Fruit fly (Drosophila melanogaster) whole organism, larva: ENCODE data around the gene ABCB7.

Experiments
- noc ChIP-seq: fragments of 200-800 bp; sonication (Bioruptor generic); optimal IDR thresholded peaks from 3 replicates; lab custom pipeline; 2019; ENCODE audit warnings: missing biosample characterization, mild to moderate bottlenecking, missing genetic modification characterization, moderate library complexity

The ABCB7 gene

DNA sequence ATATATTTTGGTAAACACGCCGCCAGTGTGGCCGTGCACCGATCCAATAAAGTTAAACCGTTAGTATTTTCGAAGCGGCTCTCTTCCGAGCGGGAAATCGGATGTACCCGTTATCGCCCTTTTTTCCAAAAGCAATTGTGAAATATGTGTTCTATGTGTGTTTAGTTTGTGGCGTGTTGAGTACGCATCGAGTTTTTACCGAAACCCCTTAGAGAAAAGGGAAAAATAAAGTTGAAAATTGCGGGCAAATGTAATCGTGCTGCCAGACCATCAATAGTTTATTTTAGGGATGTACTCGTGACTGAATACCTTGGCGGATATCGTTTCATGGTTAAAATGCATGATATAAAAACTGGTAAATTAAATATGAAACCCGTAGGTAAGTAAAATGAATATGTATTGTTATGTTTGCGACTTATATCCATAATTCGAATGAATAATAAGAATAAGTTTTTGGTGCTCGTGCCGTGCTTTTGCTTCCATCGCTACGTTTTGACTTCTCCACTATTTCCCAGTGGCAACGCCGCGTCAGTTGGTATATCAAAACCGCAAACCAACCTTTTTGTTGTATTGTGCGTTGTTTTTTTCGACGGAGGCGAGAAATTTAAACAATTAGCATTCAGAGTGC, 21.1 kb downstream of the ABCB7 start, which contains the start of the genes Mettl2 and Bgb:
Mettl2 (minus strand) TSS at position 51 of the 628 bp plus-strand sequence.
Bgb (plus strand) TSS at position 527 of the 628 bp plus-strand sequence.
- TF ChIP-seq noc (tag; lab: Kevin White, UChicago), result no peak

DNA sequence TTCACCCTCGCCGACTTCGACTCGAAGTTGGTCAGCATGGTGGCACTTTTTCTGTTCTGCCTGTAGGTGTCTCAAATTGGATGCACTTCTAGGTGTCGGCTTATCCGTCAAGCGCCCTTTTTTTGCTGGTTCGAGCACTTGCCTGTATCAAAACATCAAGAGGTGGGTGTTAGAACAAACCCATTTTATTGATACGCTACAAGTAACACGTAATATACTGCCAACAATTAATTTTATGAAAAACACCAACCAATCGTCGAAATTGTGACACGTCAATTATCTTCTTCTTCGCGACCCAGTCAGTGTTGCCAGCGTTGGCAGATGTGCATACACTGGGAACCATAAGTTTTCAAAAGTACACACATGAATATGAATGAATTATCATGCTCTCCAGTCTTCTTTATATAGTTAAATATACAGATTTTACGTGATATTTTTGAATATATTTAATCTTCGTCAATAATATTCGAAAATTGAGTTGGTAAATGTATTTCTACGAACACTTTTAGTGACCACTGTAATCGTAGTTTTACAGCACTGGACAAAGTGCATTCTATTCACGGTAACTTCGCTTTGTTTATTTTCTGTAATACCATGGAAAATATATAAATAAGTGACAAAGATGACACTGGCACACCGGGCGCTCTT, 26.8 kb downstream of the ABCB7 start, which contains the start of the genes alphaCOP and CG13919:
alphaCOP (minus strand) TSS at position 280 of the 648 bp plus-strand sequence.
CG13919 (plus strand) TSS at position 548 of the 648 bp plus-strand sequence.
- TF ChIP-seq noc (tag; lab: Kevin White, UChicago), result peak; percentile 90

- TF ChIP-seq noc (tag; lab: Kevin White, UChicago), result no peak
Observed at dm6 chr3L:1647276-1647919, 29.2 kb downstream of the ABCB7 start, which contains the start of the genes CG17249 and Bro. TSS of gene CG17249 (minus strand) at chr3L:1647464. TSS of gene Bro (plus strand) at chr3L:1647869.

dm6 chr3L:1648690-1649355, 30.6 kb downstream of the ABCB7 start, which contains the start of gene CG13920:
TSS of gene CG13920 (plus strand) at chr3L:1648944.
- no peak for TF ChIP-seq noc (tag; lab: Kevin White, UChicago)

dm6 chr3L:1649363-1649762, 31.1 kb downstream of the ABCB7 start:
- TF ChIP-seq noc (tag; lab: Kevin White, UChicago), result no peak

- no peak for TF ChIP-seq noc (tag; lab: Kevin White, UChicago)
Observed at dm6 chr3L:1652700-1653200, 34.5 kb downstream of the ABCB7 start, which contains the start of the genes CG7970 and Vta1. TSS of gene CG7970 (plus strand) at chr3L:1652750. TSS of gene Vta1 (minus strand) at chr3L:1652900.

DNA sequence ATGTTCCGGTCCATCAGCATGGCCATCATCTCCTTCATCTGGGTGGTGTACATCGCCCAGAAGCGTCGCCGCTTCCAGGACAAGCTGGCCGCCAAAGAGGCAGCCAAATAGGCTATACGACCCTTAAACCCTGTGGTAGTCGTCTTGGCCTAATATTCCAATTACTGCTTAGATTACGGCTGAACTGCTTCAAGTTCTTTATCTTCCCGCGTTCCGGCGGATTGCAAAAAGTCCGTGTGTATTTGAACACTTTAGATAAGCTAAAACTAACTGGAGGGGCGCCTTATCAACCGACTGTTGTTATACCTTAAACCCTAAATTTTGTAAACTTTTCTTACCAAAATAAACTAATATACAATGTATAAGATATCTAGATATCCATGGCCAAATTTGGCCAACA, 35.5 kb downstream of the ABCB7 start:
- TF ChIP-seq noc (tag; lab: Kevin White, UChicago), result no peak

DNA sequence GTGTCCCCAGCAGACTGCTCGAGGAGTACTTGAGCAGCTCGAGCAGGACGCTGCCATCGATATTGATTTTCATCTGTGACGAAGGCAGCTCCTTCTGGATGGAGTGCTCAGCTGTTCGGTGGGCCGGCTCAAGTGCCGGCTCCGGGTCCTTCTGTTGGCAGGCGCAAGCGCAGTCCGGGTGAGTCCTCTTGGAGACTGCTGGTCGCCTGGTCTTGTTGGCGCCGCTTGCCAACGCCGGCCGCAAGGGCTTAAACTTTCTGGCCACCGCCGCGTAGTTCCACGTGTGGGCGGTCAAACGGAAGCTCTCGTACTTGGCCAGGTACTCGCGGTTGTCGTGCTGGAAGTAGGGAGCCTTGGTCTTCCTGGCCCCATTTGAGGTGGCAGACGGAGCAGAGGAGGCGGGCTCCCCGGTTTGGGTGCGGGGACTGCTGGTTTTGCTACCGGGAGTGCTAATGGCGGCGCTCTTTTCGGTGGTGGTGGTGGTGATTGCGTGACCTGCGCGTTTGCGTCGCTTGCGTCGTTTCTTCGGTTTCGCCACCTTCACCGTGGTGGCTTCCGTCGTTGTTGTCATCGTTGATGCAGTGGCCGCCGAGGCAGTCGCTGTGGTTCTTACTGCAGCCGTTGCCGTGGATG, 43.6 kb downstream of the ABCB7 start:
- TF ChIP-seq noc (tag; lab: Kevin White, UChicago), result no peak

dm6 chr3L:1663531-1663930, 45.3 kb downstream of the ABCB7 start:
- no peak for TF ChIP-seq noc (tag; lab: Kevin White, UChicago)

- no peak for TF ChIP-seq noc (tag; lab: Kevin White, UChicago)
Observed at dm6 chr3L:1664205-1664604, 46.0 kb downstream of the ABCB7 start.

- no peak for TF ChIP-seq noc (tag; lab: Kevin White, UChicago)
Observed at dm6 chr3L:1664876-1665275, 46.7 kb downstream of the ABCB7 start, which contains the start of the genes Srrm234 and CG7974. TSS of gene Srrm234 (minus strand) at chr3L:1665064. TSS of gene CG7974 (plus strand) at chr3L:1665138.

DNA sequence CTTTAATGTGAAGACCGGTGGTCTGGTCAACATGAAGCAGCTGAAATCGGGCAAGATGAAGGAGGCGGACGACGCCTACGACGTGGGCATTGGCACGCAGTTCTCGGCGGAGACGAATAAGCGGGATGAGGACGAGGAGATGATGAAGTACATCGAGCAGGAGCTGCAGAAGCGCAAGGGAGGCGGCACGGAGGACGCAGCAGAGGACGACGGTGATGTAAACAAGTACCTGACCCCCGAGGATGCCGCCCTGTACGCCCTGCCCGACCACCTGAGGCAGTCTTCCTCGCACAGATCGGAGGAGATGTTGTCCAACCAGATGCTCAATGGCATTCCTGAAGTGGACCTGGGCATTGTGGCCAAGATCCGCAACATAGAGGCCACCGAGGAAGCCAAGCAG, 47.3 kb downstream of the ABCB7 start:
- TF ChIP-seq noc (tag; lab: Kevin White, UChicago), result no peak

DNA sequence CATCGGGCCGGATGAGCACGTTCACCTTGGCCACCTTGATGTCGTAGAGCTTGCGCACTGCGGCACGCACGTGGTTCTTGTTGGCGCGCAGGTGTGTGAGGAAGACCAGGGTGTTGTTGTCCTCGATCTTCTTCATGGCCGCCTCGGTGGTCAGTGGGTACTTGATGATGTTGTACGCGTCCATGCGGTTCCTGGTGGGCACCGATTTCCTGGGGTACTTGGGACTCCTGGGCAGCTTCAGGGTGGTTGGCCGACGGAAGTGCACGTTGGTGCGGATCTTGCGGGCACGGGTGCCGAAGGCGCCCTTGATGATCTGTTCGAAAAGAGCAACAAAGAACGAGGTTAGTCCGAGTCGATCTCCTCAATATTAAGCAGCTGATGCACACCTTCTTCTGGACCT, 49.2 kb downstream of the ABCB7 start:
- TF ChIP-seq noc (tag; lab: Kevin White, UChicago), result no peak

- TF ChIP-seq noc (tag; lab: Kevin White, UChicago), result peak; percentile 78
Observed at dm6 chr3L:1668504-1668903, 50.3 kb downstream of the ABCB7 start, which contains the start of gene RpL23A. TSS of gene RpL23A (minus strand) at chr3L:1668654.

- TF ChIP-seq noc (tag; lab: Kevin White, UChicago), result no peak
Observed at dm6 chr3L:1670008-1670407, 51.8 kb downstream of the ABCB7 start, which contains the start of gene RabX5. TSS of gene RabX5 (minus strand) at chr3L:1670108.
